Worm (Caenorhabditis elegans) whole organism, late embryonic: ENCODE measurements around the gene ensh-1.

ENCODE experiments used
- C08G9.2 ChIP-seq: sonication (generic microtip); optimal IDR thresholded peaks from 2 replicates; lab custom pipeline; 2016; ENCODE audit warnings: mild to moderate bottlenecking, missing genetic modification characterization, moderate library complexity, missing compliant biosample characterization
- K09A11.1 ChIP-seq: sonication (generic microtip); optimal IDR thresholded peaks from 2 replicates; lab custom pipeline; 2017; ENCODE audit warnings: antibody characterized with exemption, mild to moderate bottlenecking, missing genetic modification characterization, missing compliant biosample characterization; ENCODE audit not compliant: insufficient read depth
- ahr-1 ChIP-seq: sonication (generic microtip); optimal IDR thresholded peaks from 2 replicates; lab custom pipeline; 2016; ENCODE audit warnings: missing genetic modification characterization, missing compliant biosample characterization
- ceh-31 ChIP-seq: sonication (generic microtip); optimal IDR thresholded peaks from 2 replicates; lab custom pipeline; 2016; ENCODE audit warnings: missing genetic modification characterization, missing compliant biosample characterization
- ceh-34 ChIP-seq: sonication (generic microtip); optimal IDR thresholded peaks from 2 replicates; lab custom pipeline; 2016; ENCODE audit warnings: mild to moderate bottlenecking, missing genetic modification characterization, missing compliant biosample characterization
- ceh-48 ChIP-seq: sonication (generic microtip); optimal IDR thresholded peaks from 2 replicates; lab custom pipeline; 2016; ENCODE audit warnings: missing genetic modification characterization, inconsistent platforms, missing compliant biosample characterization
- ceh-6 ChIP-seq: fragments of 200-800 bp; sonication (Bioruptor generic); optimal IDR thresholded peaks from 2 replicates; lab custom pipeline; 2018; ENCODE audit warnings: mild to moderate bottlenecking, missing genetic modification characterization, missing compliant biosample characterization
- che-1 ChIP-seq: sonication (generic microtip); optimal IDR thresholded peaks from 2 replicates; lab custom pipeline; 2016; ENCODE audit warnings: mild to moderate bottlenecking, missing genetic modification characterization, missing compliant biosample characterization
- elt-2 ChIP-seq: sonication (generic microtip); optimal IDR thresholded peaks from 2 replicates; lab custom pipeline; 2016; ENCODE audit warnings: missing genetic modification reagents, missing genetic modification characterization, missing compliant biosample characterization
- elt-4 ChIP-seq: sonication (generic microtip); optimal IDR thresholded peaks from 2 replicates; lab custom pipeline; 2016; ENCODE audit warnings: missing genetic modification characterization, missing compliant biosample characterization
- ets-4 ChIP-seq: sonication (generic microtip); optimal IDR thresholded peaks from 2 replicates; lab custom pipeline; 2016; ENCODE audit warnings: missing genetic modification characterization, missing compliant biosample characterization
- eyg-1 ChIP-seq: sonication (generic microtip); optimal IDR thresholded peaks from 2 replicates; lab custom pipeline; 2016; ENCODE audit warnings: missing genotype, missing genetic modification characterization, missing compliant biosample characterization
- gmeb-2 ChIP-seq: sonication (generic microtip); optimal IDR thresholded peaks from 2 replicates; lab custom pipeline; 2016; ENCODE audit warnings: missing genetic modification characterization, inconsistent platforms, missing compliant biosample characterization
- hlh-30 ChIP-seq: sonication (generic microtip); optimal IDR thresholded peaks from 2 replicates; lab custom pipeline; 2017; ENCODE audit warnings: antibody characterized with exemption, missing genetic modification characterization, missing compliant biosample characterization; ENCODE audit not compliant: insufficient read depth
- hlh-6 ChIP-seq: sonication (generic microtip); optimal IDR thresholded peaks from 2 replicates; lab custom pipeline; 2016; ENCODE audit warnings: missing genotype, missing genetic modification characterization, missing compliant biosample characterization
- lim-6 ChIP-seq: sonication (generic microtip); optimal IDR thresholded peaks from 2 replicates; lab custom pipeline; 2016; ENCODE audit warnings: missing genetic modification characterization, missing compliant biosample characterization
- madf-2 ChIP-seq: sonication (generic microtip); optimal IDR thresholded peaks from 2 replicates; lab custom pipeline; 2017; ENCODE audit warnings: missing genetic modification characterization, missing compliant biosample characterization
- nfya-1 ChIP-seq: sonication (generic microtip); optimal IDR thresholded peaks from 2 replicates; lab custom pipeline; 2017; ENCODE audit warnings: missing genetic modification characterization, mild to moderate bottlenecking, missing compliant biosample characterization, antibody characterized with exemption, moderate library complexity
- pag-3 ChIP-seq: sonication (generic microtip); optimal IDR thresholded peaks from 2 replicates; lab custom pipeline; 2016; ENCODE audit warnings: missing compliant biosample characterization, missing genetic modification characterization, borderline replicate concordance
- pat-9 ChIP-seq: fragments of 200-800 bp; sonication (Bioruptor generic); optimal IDR thresholded peaks from 2 replicates; lab custom pipeline; 2018; ENCODE audit warnings: mild to moderate bottlenecking, missing genetic modification characterization, moderate library complexity, missing compliant biosample characterization
- pha-4 ChIP-seq: fragments of 150-350 bp; optimal IDR thresholded peaks from 2 replicates; lab custom pipeline; 2018; ENCODE audit warnings: missing biosample characterization, missing genetic modification reagents, missing genetic modification characterization
- pqm-1 ChIP-seq: sonication (generic microtip); optimal IDR thresholded peaks from 2 replicates; lab custom pipeline; 2016; ENCODE audit warnings: missing genetic modification characterization, missing compliant biosample characterization
- ref-2 ChIP-seq: sonication (generic microtip); optimal IDR thresholded peaks from 2 replicates; lab custom pipeline; 2016; ENCODE audit warnings: missing genetic modification characterization, missing compliant biosample characterization
- sdc-2 ChIP-seq: sonication (generic microtip); optimal IDR thresholded peaks from 2 replicates; lab custom pipeline; 2016; ENCODE audit warnings: missing genotype, missing genetic modification characterization, missing compliant biosample characterization
- tbx-2 ChIP-seq: sonication (generic microtip); optimal IDR thresholded peaks from 2 replicates; lab custom pipeline; 2016; ENCODE audit warnings: missing genetic modification characterization, missing compliant biosample characterization
- unc-86 ChIP-seq: sonication (generic microtip); optimal IDR thresholded peaks from 2 replicates; lab custom pipeline; 2016; ENCODE audit warnings: missing genetic modification characterization, missing compliant biosample characterization
- ztf-16 ChIP-seq: sonication (generic microtip); optimal IDR thresholded peaks from 2 replicates; lab custom pipeline; 2017; ENCODE audit warnings: missing genetic modification characterization, missing compliant biosample characterization

ensh-1 gene

DNA sequence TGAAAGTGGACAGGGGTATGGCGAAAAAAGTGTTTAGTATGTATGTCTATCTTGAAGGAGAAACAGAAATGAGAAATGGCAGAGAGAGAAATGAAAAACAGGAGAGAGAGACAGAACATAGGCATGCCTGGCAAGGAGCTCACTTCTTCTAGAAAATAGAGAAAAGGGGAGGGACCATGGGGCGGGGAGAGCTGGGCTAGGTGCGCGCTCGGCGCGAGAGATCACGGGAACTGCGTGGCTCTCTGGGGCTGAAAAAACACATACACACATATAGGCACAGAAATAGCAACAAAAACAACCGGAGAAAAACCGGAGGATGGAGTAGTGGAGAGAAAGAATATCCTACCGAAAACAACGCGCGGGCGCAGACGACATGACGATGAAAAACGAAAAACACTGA is 46.8 kb downstream of the ensh-1 start:
- TF ChIP-seq ceh-6 (GFP tag; lab: Kevin White, UChicago) (no peak), ceh-31 (peak; percentile 26)

DNA sequence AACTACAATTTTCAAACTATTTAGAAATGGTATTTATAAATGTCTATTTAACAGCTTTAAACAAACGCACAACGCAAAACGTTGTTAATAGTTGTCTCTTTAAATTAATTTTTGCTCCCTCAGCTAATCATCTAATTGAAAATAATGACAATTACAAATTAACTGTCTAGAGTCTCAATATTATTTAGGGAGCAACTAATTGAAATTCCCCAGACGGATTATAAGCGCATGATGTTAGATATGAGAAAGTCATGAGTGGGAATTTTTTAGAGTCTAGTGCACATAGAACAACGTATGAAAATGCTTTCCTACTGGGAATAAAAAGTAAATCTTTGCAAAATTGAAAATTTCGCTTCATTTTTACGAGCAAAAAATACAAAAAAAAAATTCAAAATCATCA is 47.8 kb downstream of the ensh-1 start:
- TF ChIP-seq ahr-1: no peak
- TF ChIP-seq hlh-30 (tag; lab: Kevin White, UChicago): no peak
- no peak for TF ChIP-seq ceh-31
- no peak for TF ChIP-seq ceh-6 (GFP tag; lab: Kevin White, UChicago)
- no peak for TF ChIP-seq madf-2 (tag; lab: Kevin White, UChicago)
- TF ChIP-seq pat-9: no peak
- TF ChIP-seq elt-2 (tag; lab: Kevin White, UChicago): no peak
- TF ChIP-seq hlh-6 (tag; lab: Kevin White, UChicago): no peak
- no peak for TF ChIP-seq K09A11.1 (tag; lab: Kevin White, UChicago)
- no peak for TF ChIP-seq ets-4 (tag; lab: Kevin White, UChicago)
- TF ChIP-seq pha-4: no peak
- no peak for TF ChIP-seq unc-86 (tag; lab: Kevin White, UChicago)
- TF ChIP-seq ref-2 (tag; lab: Kevin White, UChicago): no peak
- TF ChIP-seq ceh-48 (tag; lab: Kevin White, UChicago): no peak
- TF ChIP-seq elt-4: no peak
- TF ChIP-seq pag-3: no peak
- TF ChIP-seq gmeb-2: no peak

- TF ChIP-seq pat-9: no peak
- no peak for TF ChIP-seq K09A11.1 (tag; lab: Kevin White, UChicago)
- no peak for TF ChIP-seq sdc-2
- no peak for TF ChIP-seq unc-86 (tag; lab: Kevin White, UChicago)
- no peak for TF ChIP-seq eyg-1
These were observed 50.6 kb downstream of the ensh-1 start for ce11 chrX:8955808-8956207.

DNA sequence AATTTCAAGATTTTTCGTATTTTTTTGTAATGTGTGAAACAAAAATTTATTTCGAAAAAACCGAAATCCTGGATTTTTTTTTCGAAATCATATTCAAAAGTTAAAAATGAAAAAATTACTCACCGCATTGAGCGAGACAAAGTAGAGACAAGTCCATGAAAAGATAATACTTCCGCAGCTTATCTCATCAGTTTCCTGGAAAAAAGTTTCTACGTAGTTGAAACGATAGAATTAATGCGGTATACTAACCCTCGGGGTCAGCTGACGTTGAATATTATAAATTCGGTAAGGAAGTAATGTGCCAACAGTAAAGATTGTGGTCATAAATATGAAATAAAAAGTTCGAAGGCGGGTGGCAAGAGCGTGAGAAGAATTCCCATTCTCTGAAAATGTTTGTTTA is 52.8 kb downstream of the ensh-1 start:
- TF ChIP-seq pqm-1 (tag; lab: Kevin White, UChicago) (no peak), unc-86 (tag; lab: Kevin White, UChicago) (no peak), ceh-34 (no peak), tbx-2 (no peak), lim-6 (no peak), nfya-1 (tag; lab: Kevin White, UChicago) (no peak), che-1 (no peak), C08G9.2 (tag; lab: Kevin White, UChicago) (no peak), madf-2 (tag; lab: Kevin White, UChicago) (no peak), ztf-16 (no peak), gmeb-2 (no peak)
